Worm (Caenorhabditis elegans) whole organism, L3 larva: ENCODE measurements around the gene npr-30.

Experiments used
- elt-3 ChIP-seq, 3 experiments: fragments of 150-350 bp in 1 of 3; sonication (generic microtip) in 2 of 3; optimal IDR thresholded peaks; 2 replicates in 2 of 3; 4 replicates in 1 of 3; lab custom pipeline; 2014 to 2017; ENCODE audit warnings: missing biosample characterization in 3 of 3, missing genetic modification characterization in 3 of 3
- sea-2 ChIP-seq: fragments of 150-350 bp; sonication (generic microtip); optimal IDR thresholded peaks from 4 replicates; lab custom pipeline; 2014; ENCODE audit warnings: missing biosample characterization, missing genetic modification reagents, missing genetic modification characterization
- unc-39 ChIP-seq: sonication (generic microtip); optimal IDR thresholded peaks from 4 replicates; lab custom pipeline; 2017; ENCODE audit warnings: missing biosample characterization, missing genetic modification characterization
- zag-1 ChIP-seq: fragments of 150-350 bp; optimal IDR thresholded peaks from 2 replicates; lab custom pipeline; 2014; ENCODE audit warnings: missing biosample characterization, missing genetic modification characterization

- no peak for TF ChIP-seq sea-2 (GFP tag; lab: Kevin White, UChicago)
- TF ChIP-seq elt-3 (tag; optimal IDR thresholded peaks at IDR 0.05; lab: Kevin White, UChicago) = no peak
- TF ChIP-seq zag-1 (tag; lab: Kevin White, UChicago) = no peak
- no peak for TF ChIP-seq unc-39 (tag; lab: Kevin White, UChicago)
Measured at ce11 chrIII:16797-17196, 13.7 kb downstream of the npr-30 start.
